Worm (Caenorhabditis elegans) whole organism, young adult: ENCODE measurements around the gene R160.4.
"Not testable (repeated sequence)": the region's sequence is repeated elsewhere in the genome, so short reads cannot be mapped to it uniquely, and the experiment has no call there.

Experiments used
- F57A8.1 ChIP-seq: fragments of 200-800 bp; sonication (Bioruptor generic); optimal IDR thresholded peaks from 2 replicates; lab custom pipeline; 2018; ENCODE audit warnings: mild to moderate bottlenecking, missing genetic modification characterization, moderate library complexity, missing compliant biosample characterization
- Y53F4B.3 ChIP-seq: fragments of 200-800 bp; sonication (Bioruptor generic); IDR thresholded peaks from 2 replicates; pipeline ENCODE4 v1.3.6; 2022; ENCODE audit warnings: missing genetic modification reagents, missing genetic modification characterization, missing compliant biosample characterization
- ama-1 ChIP-seq, 3 experiments: fragments of 150-350 bp in 1 of 3; sonication (generic microtip) in 2 of 3; optimal IDR thresholded peaks; 2 replicates each; lab custom pipeline; 2014 to 2018; ENCODE audit warnings: missing biosample characterization in 2 of 3, missing genetic modification characterization in 2 of 3, missing genetic modification reagents in 2 of 3
- egrh-3 ChIP-seq: fragments of 200-800 bp; sonication (Bioruptor generic); IDR thresholded peaks from 2 replicates; pipeline ENCODE4 v1.3.6; 2022; ENCODE audit warnings: missing genetic modification reagents, missing genetic modification characterization, missing compliant biosample characterization
- him-1 ChIP-seq: sonication (generic microtip); optimal IDR thresholded peaks from 2 replicates; lab custom pipeline; 2016; ENCODE audit warnings: missing genotype, missing genetic modification reagents, missing genetic modification characterization, missing compliant biosample characterization

DNA sequence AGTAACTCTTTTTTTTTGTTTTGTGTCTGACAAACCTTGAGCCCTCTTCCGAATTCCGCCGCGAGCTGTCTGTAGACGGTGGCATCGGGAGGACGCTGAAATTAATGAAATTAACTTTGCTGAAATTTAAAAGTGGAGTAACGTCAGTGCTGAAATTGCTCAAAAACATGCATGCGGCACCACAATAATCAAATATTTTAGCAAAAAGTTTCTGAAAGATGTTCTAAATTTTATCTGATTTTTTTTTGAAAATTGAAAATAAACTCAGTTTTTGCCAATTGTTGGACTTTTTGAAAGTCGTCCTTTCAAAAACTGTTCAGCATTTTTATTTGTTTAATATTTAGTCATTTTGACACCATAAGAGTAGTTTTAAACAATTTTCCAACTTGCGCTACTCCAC is 32.8 kb downstream of the R160.4 start, which contains the start of gene cst-2:
- TF ChIP-seq him-1 (tag; lab: Kevin White, UChicago); egrh-3 (GFP tag; lab: Robert Waterston, UW); Y53F4B.3 (GFP tag; lab: Robert Waterston, UW); ama-1 (optimal IDR thresholded peaks at IDR 0.05; lab: Kevin White, UChicago); ama-1 (GFP tag; optimal IDR thresholded peaks at IDR 0.05; lab: Kevin White, UChicago); F57A8.1 (GFP tag; lab: Kevin White, UChicago): not testable (repeated sequence)
